Worm (Caenorhabditis elegans): ENCODE results near the gene ilys-5.

DNA sequence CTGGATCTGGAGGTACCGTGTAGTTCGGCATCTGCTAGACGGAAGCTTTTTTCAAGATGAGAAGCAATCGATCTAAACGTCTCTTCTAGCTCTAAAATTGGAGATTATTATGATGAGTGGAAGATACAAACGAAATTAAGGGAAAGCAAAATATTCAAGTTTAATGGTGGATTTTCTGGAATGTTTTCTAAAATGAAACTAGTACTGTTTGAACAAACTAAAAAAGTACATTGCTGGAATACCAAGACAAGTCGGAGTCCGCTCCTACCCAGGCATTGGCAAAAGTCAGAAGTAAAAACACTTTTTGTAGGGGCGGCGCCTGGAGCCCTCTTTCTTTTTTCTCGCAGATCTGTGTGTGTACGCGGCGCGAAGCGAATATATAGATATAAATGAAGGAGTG, 51.9 kb downstream of the ilys-5 start, which contains the start of gene gar-1:
- no peak for TF ChIP-seq ama-1 (optimal IDR thresholded peaks at IDR 0.05)
- TF ChIP-seq flt-1 (GFP tag; IDR thresholded peaks at IDR 0.05) = no peak
- no peak for TF ChIP-seq pes-1 (GFP tag; IDR thresholded peaks at IDR 0.05)
- no peak for TF ChIP-seq hmg-4 (GFP tag; optimal IDR thresholded peaks at IDR 0.05)
- TF ChIP-seq hnd-1 (tag; optimal IDR thresholded peaks at IDR 0.05) = no peak

Data from whole organism, early embryonic.